Worm (Caenorhabditis elegans) whole organism, midembryonic: Measurements from ENCODE around the gene C15H11.11.

Experiments used
- tab-1 ChIP-seq: fragments of 200-800 bp; sonication (Bioruptor generic); IDR thresholded peaks from 2 replicates; pipeline ENCODE4 v1.3.6; 2022; ENCODE audit warnings: missing genetic modification characterization, missing compliant biosample characterization
- ztf-23 ChIP-seq: fragments of 200-800 bp; sonication (Bioruptor generic); IDR thresholded peaks from 2 replicates; pipeline ENCODE4 v1.3.6; 2022; ENCODE audit warnings: missing genetic modification reagents, missing genetic modification characterization, missing compliant biosample characterization
- ztf-29 ChIP-seq: fragments of 200-800 bp; sonication (Bioruptor generic); IDR thresholded peaks from 2 replicates; pipeline ENCODE4 v1.3.6; 2022; ENCODE audit warnings: missing genetic modification reagents, missing genetic modification characterization, missing compliant biosample characterization

ce11 chrV:14411989-14412388 lies 3.3 kb upstream of the C15H11.11 start:
- TF ChIP-seq ztf-23 (GFP tag; lab: Robert Waterston, UW), result no peak
- TF ChIP-seq tab-1 (GFP tag; lab: Robert Waterston, UW), result no peak
- no peak for TF ChIP-seq ztf-29 (GFP tag; lab: Robert Waterston, UW)
